Fruit fly (Drosophila melanogaster) whole organism, embryonic: Measurements from ENCODE around the gene saturn.

Source experiments
- ATbp ChIP-seq: fragments of 200-800 bp; sonication (Bioruptor generic); optimal IDR thresholded peaks from 2 replicates; lab custom pipeline; 2017; ENCODE audit warnings: missing biosample characterization, mild to moderate bottlenecking, missing genetic modification characterization, missing genetic modification reagents
- Atf-2 ChIP-seq: fragments of 200-800 bp; sonication (Bioruptor generic); optimal IDR thresholded peaks from 2 replicates; lab custom pipeline; 2016; ENCODE audit warnings: missing biosample characterization, missing genetic modification characterization
- Bteb2 ChIP-seq: fragments of 200-800 bp; sonication (Bioruptor generic); optimal IDR thresholded peaks from 2 replicates; lab custom pipeline; 2016; ENCODE audit warnings: missing biosample characterization, missing genetic modification characterization
- CG12391 ChIP-seq: fragments of 200-800 bp; sonication (Bioruptor generic); optimal IDR thresholded peaks from 3 replicates; lab custom pipeline; 2018; ENCODE audit warnings: missing biosample characterization, mild to moderate bottlenecking, missing genetic modification characterization, moderate library complexity
- CG13123 ChIP-seq: fragments of 200-800 bp; sonication (Bioruptor generic); optimal IDR thresholded peaks from 2 replicates; lab custom pipeline; 2016; ENCODE audit warnings: missing biosample characterization, missing genetic modification characterization
- CG13424 ChIP-seq: fragments of 200-800 bp; sonication (Bioruptor generic); optimal IDR thresholded peaks from 2 replicates; lab custom pipeline; 2019; ENCODE audit warnings: missing biosample characterization, mild to moderate bottlenecking, missing genetic modification characterization, moderate library complexity
- CG17359 ChIP-seq: fragments of 200-800 bp; sonication (Bioruptor generic); optimal IDR thresholded peaks from 3 replicates; lab custom pipeline; 2018; ENCODE audit warnings: missing biosample characterization, mild to moderate bottlenecking, missing genetic modification characterization, moderate library complexity
- CG18011 ChIP-seq: fragments of 200-800 bp; sonication (Bioruptor generic); optimal IDR thresholded peaks from 2 replicates; lab custom pipeline; 2017; ENCODE audit warnings: missing biosample characterization, missing genetic modification characterization, mild to moderate bottlenecking, moderate library complexity, missing genotype
- CG18476 ChIP-seq: fragments of 200-800 bp; sonication (Bioruptor generic); optimal IDR thresholded peaks from 2 replicates; lab custom pipeline; 2016; ENCODE audit warnings: missing biosample characterization, mild to moderate bottlenecking, missing genetic modification characterization
- CG2129 ChIP-seq: fragments of 200-800 bp; sonication (Bioruptor generic); IDR thresholded peaks from 2 replicates; pipeline ENCODE4 v1.3.6; 2022; ENCODE audit warnings: missing biosample characterization, missing genetic modification characterization; ENCODE audit not compliant: partially characterized antibody
- CG4617 ChIP-seq: fragments of 200-800 bp; sonication (Bioruptor generic); optimal IDR thresholded peaks from 3 replicates; lab custom pipeline; 2016; ENCODE audit warnings: missing biosample characterization, missing genetic modification characterization, borderline replicate concordance
- CG5953 ChIP-seq: fragments of 200-800 bp; sonication (Bioruptor generic); IDR thresholded peaks from 2 replicates; pipeline ENCODE4 v1.3.6; 2022; ENCODE audit warnings: missing biosample characterization, missing genetic modification characterization
- CG6254 ChIP-seq: fragments of 200-800 bp; sonication (Bioruptor generic); optimal IDR thresholded peaks from 3 replicates; lab custom pipeline; 2017; ENCODE audit warnings: mild to moderate bottlenecking, missing biosample characterization, missing genetic modification reagents, missing genetic modification characterization
- CG6791 ChIP-seq: fragments of 200-800 bp; sonication (Bioruptor generic); IDR thresholded peaks from 3 replicates; pipeline ENCODE4 v1.3.6; 2022; ENCODE audit warnings: missing biosample characterization, missing genetic modification characterization; ENCODE audit not compliant: partially characterized antibody
- CG7556 ChIP-seq: fragments of 200-800 bp; sonication (Bioruptor generic); optimal IDR thresholded peaks from 2 replicates; lab custom pipeline; 2017; ENCODE audit warnings: missing biosample characterization, mild to moderate bottlenecking, missing genetic modification characterization
- CG9797 ChIP-seq: fragments of 200-800 bp; sonication (Bioruptor generic); optimal IDR thresholded peaks from 3 replicates; lab custom pipeline; 2018; ENCODE audit warnings: missing biosample characterization, mild to moderate bottlenecking, missing genetic modification characterization
- CG9817 ChIP-seq: fragments of 200-800 bp; sonication (Bioruptor generic); optimal IDR thresholded peaks from 2 replicates; lab custom pipeline; 2018; ENCODE audit warnings: missing biosample characterization, mild to moderate bottlenecking, missing genetic modification characterization, moderate library complexity
- D ChIP-seq, 2 experiments: fragments of 200-800 bp in 1 of 2; fragments of >200 bp in 1 of 2; sonication (Bioruptor generic) in 1 of 2; optimal IDR thresholded peaks; 2 replicates in 1 of 2; 3 replicates in 1 of 2; lab custom pipeline; 2017; ENCODE audit warnings: mild to moderate bottlenecking in 1 of 2, missing biosample characterization in 1 of 2, missing genetic modification characterization in 1 of 2, missing genetic modification reagents in 1 of 2
- Doc2 ChIP-seq: fragments of 200-800 bp; sonication (Bioruptor generic); IDR thresholded peaks from 2 replicates; pipeline ENCODE4 v1.3.6; 2022; ENCODE audit warnings: missing biosample characterization, missing genetic modification characterization
- HLH54F ChIP-seq: fragments of 200-800 bp; sonication (Bioruptor generic); optimal IDR thresholded peaks from 3 replicates; lab custom pipeline; 2016; ENCODE audit warnings: missing biosample characterization, missing genetic modification characterization
- Kr ChIP-seq: fragments of 200-800 bp; sonication (Bioruptor generic); optimal IDR thresholded peaks from 2 replicates; lab custom pipeline; 2017; ENCODE audit warnings: missing biosample characterization, mild to moderate bottlenecking, missing genetic modification characterization
- MESR4 ChIP-seq: fragments of 200-800 bp; sonication (Bioruptor generic); optimal IDR thresholded peaks from 2 replicates; lab custom pipeline; 2018; ENCODE audit warnings: missing biosample characterization, mild to moderate bottlenecking, missing genetic modification characterization, moderate library complexity
- Spps ChIP-seq: fragments of 200-800 bp; sonication (Bioruptor generic); optimal IDR thresholded peaks from 2 replicates; lab custom pipeline; 2018; ENCODE audit warnings: missing biosample characterization, mild to moderate bottlenecking, missing genetic modification characterization
- TFAM ChIP-seq: fragments of 200-800 bp; sonication (Bioruptor generic); optimal IDR thresholded peaks from 2 replicates; lab custom pipeline; 2017; ENCODE audit warnings: missing biosample characterization, missing genetic modification characterization, inconsistent platforms
- bab2 ChIP-seq: fragments of 200-800 bp; sonication (Bioruptor generic); optimal IDR thresholded peaks from 2 replicates; lab custom pipeline; 2016; ENCODE audit warnings: missing biosample characterization, missing genetic modification characterization
- bcd ChIP-seq: fragments of 200-800 bp; sonication (Bioruptor generic); optimal IDR thresholded peaks from 2 replicates; lab custom pipeline; 2017; ENCODE audit warnings: missing biosample characterization, mild to moderate bottlenecking, missing genetic modification characterization
- chif ChIP-seq, 2 experiments: fragments of 200-800 bp; sonication (Bioruptor generic); optimal IDR thresholded peaks; 3 replicates each; lab custom pipeline; 2016; ENCODE audit warnings: missing biosample characterization in 2 of 2, missing genetic modification characterization in 2 of 2
- chinmo ChIP-seq: fragments of 200-800 bp; sonication (Bioruptor generic); IDR thresholded peaks from 4 replicates; pipeline ENCODE4 v1.3.6; 2022; ENCODE audit warnings: missing biosample characterization, missing genetic modification characterization; ENCODE audit not compliant: partially characterized antibody
- dmrt11E ChIP-seq: fragments of 200-800 bp; sonication (Bioruptor generic); optimal IDR thresholded peaks from 3 replicates; lab custom pipeline; 2018; ENCODE audit warnings: missing biosample characterization, mild to moderate bottlenecking, missing genetic modification characterization, moderate library complexity
- grn ChIP-seq: fragments of 200-800 bp; sonication (Bioruptor generic); optimal IDR thresholded peaks from 3 replicates; lab custom pipeline; 2017; ENCODE audit warnings: missing biosample characterization, missing genetic modification characterization
- gro ChIP-seq: fragments of 200-800 bp; sonication (Bioruptor generic); optimal IDR thresholded peaks from 2 replicates; lab custom pipeline; 2016; ENCODE audit warnings: missing biosample characterization, missing genetic modification characterization
- gsb-n ChIP-seq: fragments of 200-800 bp; sonication (Bioruptor generic); optimal IDR thresholded peaks from 3 replicates; lab custom pipeline; 2018; ENCODE audit warnings: missing biosample characterization, mild to moderate bottlenecking, missing genetic modification characterization
- hb ChIP-seq: fragments of 200-800 bp; sonication (Bioruptor generic); IDR thresholded peaks from 3 replicates; pipeline ENCODE4 v1.3.6; 2022; ENCODE audit warnings: missing biosample characterization, missing genetic modification characterization; ENCODE audit not compliant: partially characterized antibody
- her ChIP-seq: fragments of 200-800 bp; sonication (Bioruptor generic); optimal IDR thresholded peaks from 2 replicates; lab custom pipeline; 2016; ENCODE audit warnings: missing biosample characterization, missing genetic modification characterization
- ind ChIP-seq: fragments of 200-800 bp; sonication (Bioruptor generic); optimal IDR thresholded peaks from 3 replicates; lab custom pipeline; 2016; ENCODE audit warnings: missing biosample characterization, missing genetic modification characterization
- kah ChIP-seq: fragments of 200-800 bp; sonication (Bioruptor generic); optimal IDR thresholded peaks from 2 replicates; lab custom pipeline; 2018; ENCODE audit warnings: missing biosample characterization, mild to moderate bottlenecking, missing genetic modification characterization
- lov ChIP-seq, 2 experiments: fragments of 200-800 bp in 1 of 2; fragments of >200 bp in 1 of 2; sonication (Bioruptor generic) in 1 of 2; IDR thresholded peaks in 1 of 2; optimal IDR thresholded peaks in 1 of 2; 2 replicates in 1 of 2; 3 replicates in 1 of 2; pipeline versions ENCODE4 v1.3.6 to Lab custom; 2017 to 2022; ENCODE audit warnings: missing biosample characterization in 1 of 2, missing genetic modification characterization in 1 of 2
- oc ChIP-seq: fragments of 200-800 bp; sonication (Bioruptor generic); optimal IDR thresholded peaks from 2 replicates; lab custom pipeline; 2018; ENCODE audit warnings: missing biosample characterization, mild to moderate bottlenecking, missing genetic modification characterization, moderate library complexity
- onecut ChIP-seq: fragments of 200-800 bp; sonication (Bioruptor generic); IDR thresholded peaks from 2 replicates; pipeline ENCODE4 v1.3.6; 2022; ENCODE audit warnings: missing biosample characterization, missing genetic modification characterization
- peb ChIP-seq: fragments of 200-800 bp; sonication (Bioruptor generic); IDR thresholded peaks from 2 replicates; pipeline ENCODE4 v1.3.6; 2022; ENCODE audit warnings: missing biosample characterization, missing genetic modification characterization
- pnt ChIP-seq: fragments of 200-800 bp; sonication (Bioruptor generic); optimal IDR thresholded peaks from 3 replicates; lab custom pipeline; 2016; ENCODE audit warnings: missing biosample characterization, missing genetic modification characterization
- pum ChIP-seq: fragments of 200-800 bp; sonication (Bioruptor generic); optimal IDR thresholded peaks from 2 replicates; lab custom pipeline; 2016; ENCODE audit warnings: missing biosample characterization, missing genetic modification characterization
- row ChIP-seq: fragments of 200-800 bp; sonication (Bioruptor generic); IDR thresholded peaks from 3 replicates; pipeline ENCODE4 v1.3.6; 2022; ENCODE audit warnings: missing biosample characterization, missing genetic modification characterization
- run ChIP-seq: fragments of 200-800 bp; sonication (Bioruptor generic); optimal IDR thresholded peaks from 3 replicates; lab custom pipeline; 2018; ENCODE audit warnings: missing biosample characterization, mild to moderate bottlenecking, missing genetic modification characterization
- schlank ChIP-seq: fragments of 200-800 bp; sonication (Bioruptor generic); optimal IDR thresholded peaks from 2 replicates; lab custom pipeline; 2018; ENCODE audit warnings: missing biosample characterization, mild to moderate bottlenecking, missing genetic modification characterization
- toy ChIP-seq: fragments of 200-800 bp; sonication (Bioruptor generic); IDR thresholded peaks from 2 replicates; pipeline ENCODE4 v1.3.6; 2022; ENCODE audit warnings: missing biosample characterization, missing genetic modification characterization
- tx ChIP-seq: fragments of 200-800 bp; sonication (Bioruptor generic); optimal IDR thresholded peaks from 2 replicates; lab custom pipeline; 2016; ENCODE audit warnings: missing biosample characterization, missing genetic modification characterization
- wdn ChIP-seq: fragments of 200-800 bp; sonication (Bioruptor generic); IDR thresholded peaks from 2 replicates; pipeline ENCODE4 v1.3.6; 2022; ENCODE audit warnings: missing biosample characterization, missing genetic modification characterization
- zfh1 ChIP-seq: fragments of 200-800 bp; sonication (Bioruptor generic); IDR thresholded peaks from 3 replicates; pipeline ENCODE4 v1.3.6; 2022; ENCODE audit warnings: missing biosample characterization, missing genetic modification characterization

saturn gene

dm6 chr3L:14217677-14218254 lies 14.6 kb downstream of the saturn start, which contains the start of gene CG7768 (continued):
- TF ChIP-seq MESR4 (GFP tag; lab: Kevin White, UChicago): no peak
- TF ChIP-seq run (tag; lab: Kevin White, UChicago): peak; percentile 6
- no peak for TF ChIP-seq zfh1 (GFP tag; lab: Robert Waterston, UW)
- no peak for TF ChIP-seq Atf-2 (GFP tag; lab: Kevin White, UChicago)
- peak; percentile 20 for TF ChIP-seq CG18476
- no peak for TF ChIP-seq pnt (GFP tag; lab: Kevin White, UChicago)
- TF ChIP-seq CG13123 (GFP tag; lab: Kevin White, UChicago): peak; percentile 42
- no peak for TF ChIP-seq chinmo (GFP tag; lab: Robert Waterston, UW)
- TF ChIP-seq onecut (GFP tag; lab: Robert Waterston, UW): peak; percentile 37
- peak; percentile 80 for TF ChIP-seq schlank
- no peak for TF ChIP-seq dmrt11E (tag; lab: Kevin White, UChicago)
- TF ChIP-seq lov (optimal IDR thresholded peaks at IDR 0.05; lab: Kevin White, UChicago): no peak
- no peak for TF ChIP-seq lov (GFP tag; IDR thresholded peaks at IDR 0.05; lab: Robert Waterston, UW)
- TF ChIP-seq TFAM (GFP tag; lab: Kevin White, UChicago): no peak
- TF ChIP-seq her: peak; percentile 46
- TF ChIP-seq Bteb2 (GFP tag; lab: Kevin White, UChicago): peak; percentile 52
- TF ChIP-seq HLH54F (GFP tag; lab: Kevin White, UChicago): peak; percentile 13
- TF ChIP-seq CG7556 (GFP tag; lab: Kevin White, UChicago): peak; percentile 38
- TF ChIP-seq CG9817 (tag; lab: Kevin White, UChicago): peak; percentile 62
- TF ChIP-seq peb (GFP tag; lab: Robert Waterston, UW): no peak
- peak; percentile 11 for TF ChIP-seq tx (GFP tag; lab: Kevin White, UChicago)
- peak; percentile 37 for TF ChIP-seq CG13424 (tag; lab: Kevin White, UChicago)
- no peak for TF ChIP-seq ind
- TF ChIP-seq CG9797: no peak
- TF ChIP-seq Spps (tag; lab: Kevin White, UChicago): no peak
- TF ChIP-seq pum (GFP tag; lab: Kevin White, UChicago): no peak
- no peak for TF ChIP-seq CG6254 (GFP tag; lab: Kevin White, UChicago)
- TF ChIP-seq chif (GFP tag; optimal IDR thresholded peaks at IDR 0.05; lab: Kevin White, UChicago): no peak
- TF ChIP-seq wdn (GFP tag; lab: Robert Waterston, UW): peak; percentile 21; the same call in 1 of the 2 replicates
- TF ChIP-seq CG2129 (GFP tag; lab: Robert Waterston, UW): no peak
- peak; percentile 49 for TF ChIP-seq CG18011 (GFP tag; lab: Kevin White, UChicago)
- no peak for TF ChIP-seq CG4617
- TF ChIP-seq bab2 (GFP tag; lab: Kevin White, UChicago): peak; percentile 39
- TF ChIP-seq toy: no peak
- no peak for TF ChIP-seq row (GFP tag; lab: Robert Waterston, UW)
- peak; percentile 62 for TF ChIP-seq ATbp
- peak; percentile 68 for TF ChIP-seq gro (GFP tag; lab: Kevin White, UChicago)
- peak; percentile 2 for TF ChIP-seq CG12391 (tag; lab: Kevin White, UChicago)
- TF ChIP-seq CG17359 (tag; lab: Kevin White, UChicago): peak; percentile 50
- TF ChIP-seq Kr (GFP tag; lab: Kevin White, UChicago): no peak
- TF ChIP-seq Doc2 (GFP tag; lab: Robert Waterston, UW): no peak
- no peak for TF ChIP-seq oc
- TF ChIP-seq CG5953 (GFP tag; lab: Robert Waterston, UW): no peak
- peak; percentile 27 for TF ChIP-seq bcd (GFP tag; lab: Kevin White, UChicago)
- TF ChIP-seq CG6791 (GFP tag; lab: Robert Waterston, UW): no peak
- no peak for TF ChIP-seq gsb-n
- TF ChIP-seq hb (GFP tag; lab: Robert Waterston, UW): no peak
- no peak for TF ChIP-seq kah (GFP tag; lab: Kevin White, UChicago)
- TF ChIP-seq grn (GFP tag; lab: Kevin White, UChicago): no peak
- TF ChIP-seq D (optimal IDR thresholded peaks at IDR 0.05; lab: Kevin White, UChicago): no peak
- peak; percentile 12 for TF ChIP-seq D (GFP tag; optimal IDR thresholded peaks at IDR 0.05; lab: Kevin White, UChicago)
